Fruit fly (Drosophila melanogaster) whole organism, prepupa: Measurements from ENCODE around the gene eIF3h.
A peak's percentile ranks its signal among the peaks of the same experiment; 100 is the strongest.

ENCODE experiments used
- Blimp-1 ChIP-seq: fragments of 200-800 bp; sonication (Bioruptor generic); optimal IDR thresholded peaks from 3 replicates; lab custom pipeline; 2017; ENCODE audit warnings: missing biosample characterization, missing genetic modification characterization, mild to moderate bottlenecking, moderate library complexity, missing genetic modification reagents
- CG10631 ChIP-seq: fragments of 200-800 bp; sonication (Bioruptor generic); optimal IDR thresholded peaks from 2 replicates; lab custom pipeline; 2016; ENCODE audit warnings: missing biosample characterization, missing genetic modification characterization
- CG10669 ChIP-seq: fragments of 200-800 bp; sonication (Bioruptor generic); optimal IDR thresholded peaks from 3 replicates; lab custom pipeline; 2018; ENCODE audit warnings: missing biosample characterization, mild to moderate bottlenecking, missing genetic modification characterization, moderate library complexity
- CG11294 ChIP-seq: fragments of 200-800 bp; sonication (Bioruptor generic); IDR thresholded peaks from 2 replicates; pipeline ENCODE4 v1.3.6; 2022; ENCODE audit warnings: missing biosample characterization, missing genetic modification characterization
- CG11902 ChIP-seq: fragments of 200-800 bp; sonication (Bioruptor generic); optimal IDR thresholded peaks from 3 replicates; lab custom pipeline; 2016; ENCODE audit warnings: missing biosample characterization, missing genetic modification characterization
- CG15336 ChIP-seq: fragments of 200-800 bp; sonication (Bioruptor generic); IDR thresholded peaks from 2 replicates; pipeline ENCODE4 v1.3.6; 2022; ENCODE audit warnings: missing biosample characterization, missing genetic modification characterization
- CG1621 ChIP-seq: fragments of 200-800 bp; sonication (Bioruptor generic); optimal IDR thresholded peaks from 3 replicates; lab custom pipeline; 2018; ENCODE audit warnings: missing biosample characterization, mild to moderate bottlenecking, missing genetic modification characterization
- CG3032 ChIP-seq: fragments of 200-800 bp; optimal IDR thresholded peaks from 2 replicates; lab custom pipeline; 2019; ENCODE audit warnings: missing biosample characterization, mild to moderate bottlenecking, missing genetic modification characterization, moderate library complexity
- CG31627 ChIP-seq: fragments of 200-800 bp; sonication (Bioruptor generic); optimal IDR thresholded peaks from 3 replicates; lab custom pipeline; 2016; ENCODE audit warnings: missing biosample characterization, missing genetic modification characterization
- CG32006 ChIP-seq: fragments of 200-800 bp; sonication (Bioruptor generic); optimal IDR thresholded peaks from 3 replicates; lab custom pipeline; 2017; ENCODE audit warnings: missing biosample characterization, mild to moderate bottlenecking, missing genetic modification characterization
- CG34406 ChIP-seq: fragments of 200-800 bp; sonication (Bioruptor generic); optimal IDR thresholded peaks from 3 replicates; lab custom pipeline; 2016; ENCODE audit warnings: missing biosample characterization, missing genetic modification characterization
- CG4318 ChIP-seq: fragments of 200-800 bp; sonication (Bioruptor generic); optimal IDR thresholded peaks from 3 replicates; lab custom pipeline; 2017; ENCODE audit warnings: missing biosample characterization, mild to moderate bottlenecking, missing genetic modification characterization
- CG6163 ChIP-seq: fragments of 200-800 bp; sonication (Bioruptor generic); IDR thresholded peaks from 3 replicates; pipeline ENCODE4 v1.3.6; 2022; ENCODE audit warnings: missing biosample characterization, missing genetic modification characterization
- CG6276 ChIP-seq: fragments of 200-800 bp; sonication (Bioruptor generic); optimal IDR thresholded peaks from 2 replicates; lab custom pipeline; 2017; ENCODE audit warnings: missing biosample characterization, mild to moderate bottlenecking, missing genetic modification characterization
- CG6808 ChIP-seq: fragments of 200-800 bp; sonication (Bioruptor generic); optimal IDR thresholded peaks from 3 replicates; lab custom pipeline; 2017; ENCODE audit warnings: missing biosample characterization, missing genetic modification characterization, mild to moderate bottlenecking, moderate library complexity, missing genetic modification reagents
- CG6854 ChIP-seq: fragments of 200-800 bp; sonication (Bioruptor generic); optimal IDR thresholded peaks from 2 replicates; lab custom pipeline; 2017; ENCODE audit warnings: missing biosample characterization, mild to moderate bottlenecking, missing genetic modification characterization
- CG8119 ChIP-seq: fragments of 200-800 bp; sonication (Bioruptor generic); IDR thresholded peaks from 3 replicates; pipeline ENCODE4 v1.3.6; 2022; ENCODE audit warnings: missing biosample characterization, missing genetic modification characterization
- CG9139 ChIP-seq: fragments of 200-800 bp; sonication (Bioruptor generic); optimal IDR thresholded peaks from 3 replicates; lab custom pipeline; 2017; ENCODE audit warnings: missing biosample characterization, mild to moderate bottlenecking, missing genetic modification characterization
- Eip75B ChIP-seq: fragments of 200-800 bp; sonication (Bioruptor generic); optimal IDR thresholded peaks from 3 replicates; lab custom pipeline; 2016; ENCODE audit warnings: missing biosample characterization, missing genetic modification characterization
- Eip93F ChIP-seq: fragments of 200-800 bp; sonication (Bioruptor generic); optimal IDR thresholded peaks from 2 replicates; lab custom pipeline; 2016; ENCODE audit warnings: missing biosample characterization, mild to moderate bottlenecking, missing genetic modification characterization
- Ets21C ChIP-seq: fragments of 200-800 bp; sonication (Bioruptor generic); optimal IDR thresholded peaks from 3 replicates; lab custom pipeline; 2016; ENCODE audit warnings: missing biosample characterization, missing genetic modification characterization
- Ets96B ChIP-seq: fragments of 200-800 bp; optimal IDR thresholded peaks from 2 replicates; lab custom pipeline; 2019; ENCODE audit warnings: missing biosample characterization, mild to moderate bottlenecking, missing genetic modification characterization, moderate library complexity
- Gug ChIP-seq: fragments of 200-800 bp; sonication (Bioruptor generic); IDR thresholded peaks from 2 replicates; pipeline ENCODE4 v1.3.6; 2022; ENCODE audit warnings: missing biosample characterization, missing genetic modification characterization
- Hr38 ChIP-seq: sonication (Bioruptor generic); optimal IDR thresholded peaks from 2 replicates; lab custom pipeline; 2016; ENCODE audit warnings: missing biosample characterization, missing genetic modification characterization
- Hr39 ChIP-seq: fragments of 200-800 bp; sonication (Bioruptor generic); optimal IDR thresholded peaks from 2 replicates; lab custom pipeline; 2016; ENCODE audit warnings: missing biosample characterization, missing genetic modification characterization
- Met ChIP-seq: fragments of 200-800 bp; sonication (Bioruptor generic); optimal IDR thresholded peaks from 3 replicates; lab custom pipeline; 2016; ENCODE audit warnings: missing biosample characterization, missing genetic modification characterization
- OdsH ChIP-seq: fragments of 200-800 bp; sonication (Bioruptor generic); optimal IDR thresholded peaks from 3 replicates; lab custom pipeline; 2016; ENCODE audit warnings: missing biosample characterization, missing genetic modification characterization
- Smox ChIP-seq: fragments of 200-800 bp; sonication (Bioruptor generic); optimal IDR thresholded peaks from 3 replicates; lab custom pipeline; 2016; ENCODE audit warnings: missing biosample characterization, missing genetic modification characterization
- Sox102F ChIP-seq: fragments of 200-800 bp; sonication (Bioruptor generic); optimal IDR thresholded peaks from 2 replicates; lab custom pipeline; 2016; ENCODE audit warnings: missing biosample characterization, mild to moderate bottlenecking, missing genetic modification characterization
- Sox14 ChIP-seq: fragments of 200-800 bp; sonication (Bioruptor generic); optimal IDR thresholded peaks from 3 replicates; lab custom pipeline; 2016; ENCODE audit warnings: missing biosample characterization, missing genetic modification characterization
- Sox15 ChIP-seq: fragments of 200-800 bp; sonication (Bioruptor generic); optimal IDR thresholded peaks from 3 replicates; lab custom pipeline; 2016; ENCODE audit warnings: missing biosample characterization, missing genetic modification characterization
- achi ChIP-seq: fragments of 200-800 bp; sonication (Bioruptor generic); optimal IDR thresholded peaks from 3 replicates; lab custom pipeline; 2016; ENCODE audit warnings: missing biosample characterization, missing genetic modification characterization
- acj6 ChIP-seq: fragments of 200-800 bp; sonication (Bioruptor generic); optimal IDR thresholded peaks from 3 replicates; lab custom pipeline; 2016; ENCODE audit warnings: missing biosample characterization, missing genetic modification characterization
- eg ChIP-seq: fragments of 200-800 bp; sonication (Bioruptor generic); IDR thresholded peaks from 3 replicates; pipeline ENCODE4 v1.3.6; 2022; ENCODE audit warnings: missing biosample characterization, missing genetic modification characterization
- fd59A ChIP-seq: fragments of 200-800 bp; sonication (Bioruptor generic); optimal IDR thresholded peaks from 2 replicates; lab custom pipeline; 2017; ENCODE audit warnings: missing biosample characterization, mild to moderate bottlenecking, missing genetic modification characterization, missing genetic modification reagents
- fd85E ChIP-seq: fragments of 200-800 bp; sonication (Bioruptor generic); optimal IDR thresholded peaks from 3 replicates; lab custom pipeline; 2016; ENCODE audit warnings: missing biosample characterization, missing genetic modification characterization
- net ChIP-seq: fragments of 200-800 bp; sonication (Bioruptor generic); optimal IDR thresholded peaks from 3 replicates; lab custom pipeline; 2016; ENCODE audit warnings: missing biosample characterization, missing genetic modification characterization
- salr ChIP-seq, 2 experiments: fragments of 200-800 bp; sonication (Bioruptor generic); optimal IDR thresholded peaks; 3 replicates each; lab custom pipeline; 2016 to 2018; ENCODE audit warnings: missing biosample characterization in 2 of 2, missing genetic modification characterization in 2 of 2, mild to moderate bottlenecking in 1 of 2
- ss ChIP-seq, 2 experiments: fragments of 200-800 bp; sonication (Bioruptor generic); optimal IDR thresholded peaks; 2 replicates in 1 of 2; 3 replicates in 1 of 2; lab custom pipeline; 2017 to 2018; ENCODE audit warnings: mild to moderate bottlenecking in 2 of 2, missing biosample characterization in 2 of 2, missing genetic modification characterization in 2 of 2, moderate library complexity in 1 of 2
- svp ChIP-seq: fragments of 200-800 bp; sonication (Bioruptor generic); peaks from one replicate; lab custom pipeline; 2016; ENCODE audit warnings: missing biosample characterization, missing genetic modification characterization
- vri ChIP-seq: fragments of 200-800 bp; sonication (Bioruptor generic); optimal IDR thresholded peaks from 3 replicates; lab custom pipeline; 2016; ENCODE audit warnings: missing biosample characterization, mild to moderate bottlenecking, missing genetic modification characterization

The eIF3h gene

dm6 chr2L:5070797-5071579 lies 18.1 kb upstream of the eIF3h start, which contains the start of gene RpL37A (continued):
- TF ChIP-seq CG6163 (GFP tag; lab: Robert Waterston, UW) (peak; percentile 85), CG6276 (GFP tag; lab: Kevin White, UChicago) (no peak), Ets96B (tag; lab: Kevin White, UChicago) (no peak), CG11294 (GFP tag; lab: Robert Waterston, UW) (peak; percentile 7; the same call in 1 of the 2 replicates), CG8119 (GFP tag; lab: Robert Waterston, UW) (peak; percentile 16; the same call in 1 of the 3 replicates), fd85E (GFP tag; lab: Kevin White, UChicago) (peak; percentile 75), CG15336 (GFP tag; lab: Robert Waterston, UW) (no peak), CG6808 (GFP tag; lab: Kevin White, UChicago) (peak; percentile 56), Sox15 (GFP tag; lab: Kevin White, UChicago) (no peak), salr (GFP tag; optimal IDR thresholded peaks at IDR 0.05; lab: Kevin White, UChicago) (peak in 1 of 2 experiments; percentile 47), CG4318 (GFP tag; lab: Kevin White, UChicago) (no peak), svp (GFP tag; lab: Kevin White, UChicago) (no peak), CG34406 (peak; percentile 68), net (GFP tag; lab: Kevin White, UChicago) (peak; percentile 79), vri (GFP tag; lab: Kevin White, UChicago) (peak; percentile 56), CG1621 (no peak), OdsH (peak; percentile 40), achi (GFP tag; lab: Kevin White, UChicago) (peak; percentile 53), Smox (no peak), Met (GFP tag; lab: Kevin White, UChicago) (peak; percentile 68), Eip75B (GFP tag; lab: Kevin White, UChicago) (peak; percentile 66), acj6 (GFP tag; lab: Kevin White, UChicago) (peak; percentile 53), Sox14 (peak; percentile 33), Blimp-1 (GFP tag; lab: Kevin White, UChicago) (peak; percentile 54), CG10669 (GFP tag; lab: Kevin White, UChicago) (peak; percentile 99), Hr38 (GFP tag; lab: Kevin White, UChicago) (no peak), Hr39 (GFP tag; lab: Kevin White, UChicago) (peak; percentile 60), Ets21C (GFP tag; lab: Kevin White, UChicago) (no peak), Sox102F (GFP tag; lab: Kevin White, UChicago) (peak; percentile 75), CG31627 (GFP tag; lab: Kevin White, UChicago) (peak; percentile 61), CG3032 (peak; percentile 62), CG11902 (no peak), fd59A (GFP tag; lab: Kevin White, UChicago) (peak; percentile 33), Eip93F (no peak), Gug (GFP tag; lab: Robert Waterston, UW) (no peak), eg (GFP tag; lab: Robert Waterston, UW) (no peak; the same call in 2 of the 3 replicates), CG10631 (GFP tag; lab: Kevin White, UChicago) (no peak), CG9139 (GFP tag; lab: Kevin White, UChicago) (peak; percentile 70), CG32006 (GFP tag; lab: Kevin White, UChicago) (no peak)

DNA sequence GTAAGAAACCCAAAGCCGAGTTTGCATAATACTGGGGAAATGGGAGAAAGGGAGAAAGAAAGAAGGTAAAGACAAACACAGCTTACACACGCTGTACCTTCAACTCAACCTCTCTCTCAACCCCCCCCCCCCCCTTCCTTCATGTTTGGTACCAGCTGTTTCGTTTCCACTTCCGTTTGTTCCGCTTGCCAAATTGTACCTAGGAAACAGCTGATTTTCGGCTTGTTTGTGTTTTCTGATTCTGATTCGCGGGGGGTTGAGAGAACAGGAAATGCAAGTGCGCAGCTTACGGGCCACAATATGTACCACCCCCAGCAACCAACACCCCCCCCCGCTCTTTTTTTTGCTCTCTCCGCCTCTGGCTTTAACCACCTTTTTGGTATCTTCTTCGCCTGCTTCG lies 11.0 kb upstream of the eIF3h start:
- TF ChIP-seq CG6854 (GFP tag; lab: Kevin White, UChicago) (peak; percentile 20), CG6276 (GFP tag; lab: Kevin White, UChicago) (peak; percentile 80), ss (GFP tag; optimal IDR thresholded peaks at IDR 0.05; lab: Kevin White, UChicago) (no peak)
- TF ChIP-seq, all 60 proteins: peak for 2
